Comparison of ENCODE assay signal across 5 fruit fly cellular contexts in genomic region chr3R:18188702-18189125, dm6.
A peak's percentile ranks its signal among the peaks of the same experiment; 100 is the strongest.
TF ChIP-seq lines count a peak whose summit lies in the region.

CG12321 (minus strand) TSS chr3R:18188707.
MED17 (plus strand) TSS chr3R:18189072.

- peak; percentile 48 for TF ChIP-seq CTCF in whole organism, embryonic (GFP tag; optimal IDR thresholded peaks at IDR 0.05; lab: Kevin White, UChicago)

TF ChIP-seq in whole organism, adult, 20 proteins besides CTCF, POLR2A, EP300 and RAD21 (continues in another document):
- TF ChIP-seq ovo (GFP tag; optimal IDR thresholded peaks at IDR 0.05; lab: Kevin White, UChicago) (peak; percentile 87), toe (GFP tag; optimal IDR thresholded peaks at IDR 0.05; lab: Kevin White, UChicago) (peak; percentile 74), kay (GFP tag; lab: Kevin White, UChicago; ENCODE audit: borderline replicate concordance) (no peak), CG1620 (GFP tag; optimal IDR thresholded peaks at IDR 0.05; lab: Kevin White, UChicago) (peak; percentile 91), CG7045 (GFP tag; optimal IDR thresholded peaks at IDR 0.05; lab: Kevin White, UChicago) (peak; percentile 94), pad (GFP tag; optimal IDR thresholded peaks at IDR 0.05; lab: Kevin White, UChicago) (peak; percentile 91), cnc (optimal IDR thresholded peaks at IDR 0.05; lab: Kevin White, UChicago) (no peak), CG11617 (GFP tag; optimal IDR thresholded peaks at IDR 0.05; lab: Kevin White, UChicago) (peak; percentile 93), Hr96 (GFP tag; optimal IDR thresholded peaks at IDR 0.05; lab: Kevin White, UChicago) (no peak), bab1 (GFP tag; optimal IDR thresholded peaks at IDR 0.05; lab: Kevin White, UChicago) (peak; percentile 63), CG7101 (tag; optimal IDR thresholded peaks at IDR 0.05; lab: Kevin White, UChicago) (peak; percentile 93), cic (GFP tag; optimal IDR thresholded peaks at IDR 0.05; lab: Kevin White, UChicago) (peak; percentile 62), CG33017 (tag; optimal IDR thresholded peaks at IDR 0.05; lab: Kevin White, UChicago) (peak; percentile 83), tj (GFP tag; optimal IDR thresholded peaks at IDR 0.05; lab: Kevin White, UChicago) (peak; percentile 67), Clk (GFP tag; optimal IDR thresholded peaks at IDR 0.05; lab: Kevin White, UChicago) (peak; percentile 94), CG5204 (GFP tag; optimal IDR thresholded peaks at IDR 0.05; lab: Kevin White, UChicago) (peak; percentile 81), Crg-1 (GFP tag; optimal IDR thresholded peaks at IDR 0.05; lab: Kevin White, UChicago) (peak; percentile 96), CG14711 (tag; optimal IDR thresholded peaks at IDR 0.05; lab: Kevin White, UChicago) (peak; percentile 89)

TF ChIP-seq in whole organism, embryonic, 481 proteins besides CTCF, POLR2A, EP300 and RAD21 (continues in another document):
- TF ChIP-seq CG34422 (GFP tag; IDR thresholded peaks at IDR 0.05; lab: Robert Waterston, UW) (peak; percentile 89), CG32772 (GFP tag; IDR thresholded peaks at IDR 0.05; lab: Robert Waterston, UW) (peak; percentile 88), her (GFP tag; optimal IDR thresholded peaks at IDR 0.05; lab: Kevin White, UChicago) (no peak), Jarid2 (GFP tag; optimal IDR thresholded peaks at IDR 0.05; lab: Kevin White, UChicago) (peak; percentile 48), Six4 (GFP tag; optimal IDR thresholded peaks at IDR 0.05; lab: Kevin White, UChicago) (peak; percentile 84), HLH3B (GFP tag; IDR thresholded peaks at IDR 0.05; lab: Robert Waterston, UW) (peak; percentile 85), slbo (GFP tag; IDR thresholded peaks at IDR 0.05; lab: Robert Waterston, UW) (peak; percentile 97), CG18764 (GFP tag; optimal IDR thresholded peaks at IDR 0.05; lab: Kevin White, UChicago) (peak; percentile 84), h (optimal IDR thresholded peaks at IDR 0.05; lab: Kevin White, UChicago) (no peak), sug (tag; optimal IDR thresholded peaks at IDR 0.05; lab: Kevin White, UChicago) (peak; percentile 81), scrt (GFP tag; optimal IDR thresholded peaks at IDR 0.05; lab: Kevin White, UChicago) (peak; percentile 71), CG18599 (GFP tag; optimal IDR thresholded peaks at IDR 0.05; lab: Kevin White, UChicago) (peak; percentile 88), caup (GFP tag; optimal IDR thresholded peaks at IDR 0.05; lab: Kevin White, UChicago; ENCODE audit: severe bottlenecking) (peak; percentile 88), Dip2 (GFP tag; IDR thresholded peaks at IDR 0.05; lab: Robert Waterston, UW) (no peak), CG6654 (GFP tag; optimal IDR thresholded peaks at IDR 0.05; lab: Kevin White, UChicago) (peak; percentile 69), D19A (tag; optimal IDR thresholded peaks at IDR 0.05; lab: Kevin White, UChicago) (peak; percentile 76), kah (GFP tag; optimal IDR thresholded peaks at IDR 0.05; lab: Kevin White, UChicago) (peak; percentile 37), tx (GFP tag; optimal IDR thresholded peaks at IDR 0.05; lab: Kevin White, UChicago) (peak; percentile 61), ATbp (GFP tag; optimal IDR thresholded peaks at IDR 0.05; lab: Kevin White, UChicago) (no peak)

TF ChIP-seq in whole organism, prepupa, 60 proteins besides CTCF, POLR2A, EP300 and RAD21 (continues in another document):
- TF ChIP-seq ss (GFP tag; optimal IDR thresholded peaks at IDR 0.05; lab: Kevin White, UChicago) (no peak), Ets21C (GFP tag; optimal IDR thresholded peaks at IDR 0.05; lab: Kevin White, UChicago) (peak; percentile 65), Eip93F (GFP tag; optimal IDR thresholded peaks at IDR 0.05; lab: Kevin White, UChicago) (no peak), pdm3 (GFP tag; optimal IDR thresholded peaks at IDR 0.05; lab: Kevin White, UChicago) (peak; percentile 80), OdsH (GFP tag; optimal IDR thresholded peaks at IDR 0.05; lab: Kevin White, UChicago) (peak; percentile 92), Smox (GFP tag; optimal IDR thresholded peaks at IDR 0.05; lab: Kevin White, UChicago) (no peak), CG3919 (GFP tag; optimal IDR thresholded peaks at IDR 0.05; lab: Kevin White, UChicago) (peak; percentile 88), salr (GFP tag; optimal IDR thresholded peaks at IDR 0.05; lab: Kevin White, UChicago) (peak; percentile 43 to 89), Met (GFP tag; optimal IDR thresholded peaks at IDR 0.05; lab: Kevin White, UChicago) (peak; percentile 82), CG8632 (GFP tag; optimal IDR thresholded peaks at IDR 0.05; lab: Kevin White, UChicago) (peak; percentile 82), Blimp-1 (GFP tag; optimal IDR thresholded peaks at IDR 0.05; lab: Kevin White, UChicago) (peak; percentile 77), CG1621 (tag; optimal IDR thresholded peaks at IDR 0.05; lab: Kevin White, UChicago) (peak; percentile 54), Hr39 (GFP tag; optimal IDR thresholded peaks at IDR 0.05; lab: Kevin White, UChicago) (peak; percentile 78), CG16779 (tag; optimal IDR thresholded peaks at IDR 0.05; lab: Kevin White, UChicago) (no peak), dsx (GFP tag; optimal IDR thresholded peaks at IDR 0.05; lab: Kevin White, UChicago; ENCODE audit: poor library complexity, severe bottlenecking) (peak; percentile 59), CG11294 (GFP tag; IDR thresholded peaks at IDR 0.05; lab: Robert Waterston, UW) (peak; percentile 72; the same call in 1 of the 2 replicates), CG6792 (GFP tag; optimal IDR thresholded peaks at IDR 0.05; lab: Kevin White, UChicago) (peak; percentile 64), CG7368 (GFP tag; optimal IDR thresholded peaks at IDR 0.05; lab: Kevin White, UChicago) (peak; percentile 80), fkh (GFP tag; optimal IDR thresholded peaks at IDR 0.05; lab: Kevin White, UChicago) (no peak)

TF ChIP-seq in whole organism, pupa, 21 proteins besides CTCF, POLR2A, EP300 and RAD21:
- TF ChIP-seq Pif1B (GFP tag; optimal IDR thresholded peaks at IDR 0.05; lab: Kevin White, UChicago) (peak; percentile 32), CG15710 (tag; optimal IDR thresholded peaks at IDR 0.05; lab: Kevin White, UChicago) (peak; percentile 85), CG13204 (GFP tag; optimal IDR thresholded peaks at IDR 0.05; lab: Kevin White, UChicago) (no peak), D1 (tag; optimal IDR thresholded peaks at IDR 0.05; lab: Kevin White, UChicago) (no peak), CG10348 (GFP tag; IDR thresholded peaks at IDR 0.05; lab: Robert Waterston, UW) (peak; percentile 69; the same call in 1 of the 2 replicates), CG8159 (tag; optimal IDR thresholded peaks at IDR 0.05; lab: Kevin White, UChicago) (peak; percentile 84), EcR (GFP tag; optimal IDR thresholded peaks at IDR 0.05; lab: Kevin White, UChicago) (no peak), CG9948 (tag; optimal IDR thresholded peaks at IDR 0.05; lab: Kevin White, UChicago) (peak; percentile 84), Pif1A (GFP tag; optimal IDR thresholded peaks at IDR 0.05; lab: Kevin White, UChicago) (no peak), CG12605 (GFP tag; IDR thresholded peaks at IDR 0.05; lab: Robert Waterston, UW) (peak; percentile 61), rn (GFP tag; IDR thresholded peaks at IDR 0.05; lab: Robert Waterston, UW) (peak; percentile 63), CG4496 (GFP tag; IDR thresholded peaks at IDR 0.05; lab: Robert Waterston, UW) (peak; percentile 82), fd96Ca (GFP tag; IDR thresholded peaks at IDR 0.05; lab: Robert Waterston, UW) (peak; percentile 77; the same call in 2 of the 3 replicates), Ets98B (GFP tag; IDR thresholded peaks at IDR 0.05; lab: Robert Waterston, UW) (peak; percentile 82), Snoo (tag; optimal IDR thresholded peaks at IDR 0.05; lab: Kevin White, UChicago) (peak; percentile 85), gl (tag; optimal IDR thresholded peaks at IDR 0.05; lab: Kevin White, UChicago) (peak; percentile 14), CG32121 (GFP tag; IDR thresholded peaks at IDR 0.05; lab: Robert Waterston, UW) (peak; percentile 71), CG17806 (tag; optimal IDR thresholded peaks at IDR 0.05; lab: Kevin White, UChicago) (peak; percentile 84), CG8301 (tag; optimal IDR thresholded peaks at IDR 0.05; lab: Kevin White, UChicago) (peak; percentile 79), CG14655 (GFP tag; optimal IDR thresholded peaks at IDR 0.05; lab: Kevin White, UChicago) (no peak), CG34367 (tag; optimal IDR thresholded peaks at IDR 0.05; lab: Kevin White, UChicago) (peak; percentile 62)

TF ChIP-seq in whole organism, wandering third instar larva, 38 proteins besides CTCF, POLR2A, EP300 and RAD21 (continues in another document):
- TF ChIP-seq CG32264 (GFP tag; optimal IDR thresholded peaks at IDR 0.05; lab: Kevin White, UChicago) (peak; percentile 0), Mio (GFP tag; optimal IDR thresholded peaks at IDR 0.05; lab: Kevin White, UChicago) (peak; percentile 28), Rel (GFP tag; optimal IDR thresholded peaks at IDR 0.05; lab: Kevin White, UChicago) (no peak), Rel (tag; optimal IDR thresholded peaks at IDR 0.05; lab: Kevin White, UChicago) (peak; percentile 18), Jra (GFP tag; optimal IDR thresholded peaks at IDR 0.05; lab: Kevin White, UChicago) (no peak), lola (GFP tag; optimal IDR thresholded peaks at IDR 0.05; lab: Kevin White, UChicago) (no peak), rgr (GFP tag; optimal IDR thresholded peaks at IDR 0.05; lab: Kevin White, UChicago) (peak; percentile 94), fru (GFP tag; optimal IDR thresholded peaks at IDR 0.05; lab: Kevin White, UChicago) (peak; percentile 79), sv (GFP tag; optimal IDR thresholded peaks at IDR 0.05; lab: Kevin White, UChicago) (peak; percentile 91), jim (GFP tag; optimal IDR thresholded peaks at IDR 0.05; lab: Kevin White, UChicago) (no peak), OdsH (GFP tag; optimal IDR thresholded peaks at IDR 0.05; lab: Kevin White, UChicago) (peak; percentile 82), tai (GFP tag; optimal IDR thresholded peaks at IDR 0.05; lab: Kevin White, UChicago) (no peak), usp (GFP tag; optimal IDR thresholded peaks at IDR 0.05; lab: Kevin White, UChicago) (no peak), N (GFP tag; optimal IDR thresholded peaks at IDR 0.05; lab: Kevin White, UChicago) (no peak), Sp1 (GFP tag; optimal IDR thresholded peaks at IDR 0.05; lab: Kevin White, UChicago) (peak; percentile 84), sage (GFP tag; optimal IDR thresholded peaks at IDR 0.05; lab: Kevin White, UChicago) (no peak), pan (optimal IDR thresholded peaks at IDR 0.05; lab: Kevin White, UChicago) (no peak), HLH106 (tag; optimal IDR thresholded peaks at IDR 0.05; lab: Kevin White, UChicago) (peak; percentile 87), Myc (optimal IDR thresholded peaks at IDR 0.05; lab: Kevin White, UChicago) (peak; percentile 73), brk (GFP tag; optimal IDR thresholded peaks at IDR 0.05; lab: Kevin White, UChicago) (no peak), foxo (GFP tag; optimal IDR thresholded peaks at IDR 0.05; lab: Kevin White, UChicago) (peak in 1 of 2 experiments; percentile 88), dmrt93B (GFP tag; optimal IDR thresholded peaks at IDR 0.05; lab: Kevin White, UChicago) (peak; percentile 88), Dif (GFP tag; optimal IDR thresholded peaks at IDR 0.05; lab: Kevin White, UChicago; ENCODE audit: partially characterized antibody) (no peak), CG9705 (GFP tag; optimal IDR thresholded peaks at IDR 0.05; lab: Kevin White, UChicago) (peak; percentile 76)
